Worm (Caenorhabditis elegans) whole organism, late embryonic: ENCODE results near the gene F10C1.9.

ENCODE experiments used
- ama-1 ChIP-seq: fragments of 150-350 bp; optimal IDR thresholded peaks from 2 replicates; lab custom pipeline; 2014
- elt-2 ChIP-seq: sonication (generic microtip); optimal IDR thresholded peaks from 2 replicates; lab custom pipeline; 2016; ENCODE audit warnings: missing genetic modification reagents, missing genetic modification characterization, missing compliant biosample characterization
- hlh-8 ChIP-seq: sonication (generic microtip); optimal IDR thresholded peaks from 2 replicates; lab custom pipeline; 2016; ENCODE audit warnings: missing genotype, missing genetic modification characterization, missing compliant biosample characterization
- mec-3 ChIP-seq: sonication (generic microtip); optimal IDR thresholded peaks from 2 replicates; lab custom pipeline; 2016; ENCODE audit warnings: borderline replicate concordance, missing genetic modification characterization, missing compliant biosample characterization
- nfya-1 ChIP-seq: sonication (generic microtip); optimal IDR thresholded peaks from 2 replicates; lab custom pipeline; 2017; ENCODE audit warnings: missing genetic modification characterization, mild to moderate bottlenecking, missing compliant biosample characterization, antibody characterized with exemption, moderate library complexity
- pat-9 ChIP-seq: fragments of 200-800 bp; sonication (Bioruptor generic); optimal IDR thresholded peaks from 2 replicates; lab custom pipeline; 2018; ENCODE audit warnings: mild to moderate bottlenecking, missing genetic modification characterization, moderate library complexity, missing compliant biosample characterization
- pax-1 ChIP-seq: fragments of 150-350 bp; optimal IDR thresholded peaks from 2 replicates; lab custom pipeline; 2014; ENCODE audit warnings: missing biosample characterization, missing genetic modification characterization
- pha-4 ChIP-seq: fragments of 150-350 bp; optimal IDR thresholded peaks from 2 replicates; lab custom pipeline; 2018; ENCODE audit warnings: missing biosample characterization, missing genetic modification reagents, missing genetic modification characterization
- pqm-1 ChIP-seq: sonication (generic microtip); optimal IDR thresholded peaks from 2 replicates; lab custom pipeline; 2016; ENCODE audit warnings: missing genetic modification characterization, missing compliant biosample characterization

DNA sequence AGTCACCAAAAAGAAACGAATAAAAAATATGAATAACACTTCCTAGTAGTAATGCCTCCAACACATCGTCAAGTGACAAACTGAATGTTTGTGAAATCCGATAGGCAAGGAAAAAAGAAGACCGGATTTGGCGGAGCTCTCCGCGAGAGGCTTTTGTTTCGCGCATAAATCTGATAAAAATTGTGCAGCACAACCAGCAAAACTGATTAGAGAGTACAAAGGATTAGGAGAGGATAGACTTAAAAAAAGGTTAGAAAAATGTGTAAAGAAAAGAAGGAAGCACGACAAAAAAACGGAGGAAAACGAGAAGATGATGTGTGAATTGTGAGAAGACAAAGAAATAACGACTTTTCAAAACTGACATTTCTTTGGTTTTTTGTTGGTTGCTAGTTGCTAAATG is 17.4 kb downstream of the F10C1.9 start, which contains the start of gene rab-3:
- TF ChIP-seq pqm-1 (tag; lab: Kevin White, UChicago), result no peak
- TF ChIP-seq ama-1 (lab: Kevin White, UChicago), result no peak
- no peak for TF ChIP-seq pax-1 (tag; lab: Kevin White, UChicago)
- no peak for TF ChIP-seq hlh-8
- no peak for TF ChIP-seq elt-2 (tag; lab: Kevin White, UChicago)
- TF ChIP-seq mec-3 (tag; lab: Kevin White, UChicago), result no peak
- TF ChIP-seq nfya-1 (tag; lab: Kevin White, UChicago), result no peak
- TF ChIP-seq pha-4 (tag; lab: Kevin White, UChicago), result no peak
- TF ChIP-seq pat-9 (tag; lab: Kevin White, UChicago), result no peak
